Fruit fly (Drosophila melanogaster): Measurements from ENCODE around the gene Naglu.

- TF ChIP-seq Sin3A (optimal IDR thresholded peaks at IDR 0.05), result no peak
- TF ChIP-seq h (optimal IDR thresholded peaks at IDR 0.05), result no peak
- no peak for TF ChIP-seq insv (optimal IDR thresholded peaks at IDR 0.05)
- TF ChIP-seq psq (optimal IDR thresholded peaks at IDR 0.05), result no peak
- no peak for TF ChIP-seq ttk (optimal IDR thresholded peaks at IDR 0.05)
- no peak for TF ChIP-seq Myc (optimal IDR thresholded peaks at IDR 0.05)
Observed at dm6 chr2L:8417562-8417961, 5.9 kb upstream of the Naglu start.

Measured in Kc167 (cell line).